Worm (Caenorhabditis elegans) whole organism, midembryonic: ENCODE data around the gene pho-13.

Source experiments
- T22C8.4 ChIP-seq: fragments of 200-800 bp; sonication (Bioruptor generic); IDR thresholded peaks from 2 replicates; pipeline ENCODE4 v1.3.6; 2022; ENCODE audit warnings: missing genetic modification characterization, missing compliant biosample characterization
- ref-1 ChIP-seq: fragments of 200-800 bp; sonication (Bioruptor generic); conservative IDR thresholded peaks from 2 replicates; pipeline ENCODE4 v1.3.6; 2022; ENCODE audit warnings: missing genetic modification reagents, missing genetic modification characterization, missing compliant biosample characterization

ce11 chrII:8796391-8796790, 10.4 kb downstream of the pho-13 start:
- TF ChIP-seq ref-1 (no peak), T22C8.4 (GFP tag; lab: Robert Waterston, UW) (no peak)
